Worm (Caenorhabditis elegans): ENCODE results near the gene Y45F10D.7.

Y45F10D.7 gene

DNA sequence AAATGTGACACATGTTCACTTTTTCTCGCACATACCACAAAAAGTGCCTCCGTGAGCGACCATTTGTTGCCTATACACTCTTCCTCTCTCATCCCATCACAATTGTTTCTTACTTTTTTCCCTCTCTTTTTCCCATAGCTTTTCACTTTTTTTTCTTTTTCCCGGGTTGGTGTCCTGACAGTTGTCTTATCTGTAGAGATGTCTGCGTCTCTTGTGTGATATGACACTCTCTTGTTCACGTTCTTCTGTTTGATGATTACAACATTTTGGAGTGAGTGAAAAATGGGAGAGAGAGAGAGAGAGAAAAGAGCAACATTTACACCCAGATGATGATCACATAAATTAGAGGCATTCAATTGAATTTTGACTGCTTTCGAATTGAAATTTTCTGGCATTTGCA is 37.7 kb downstream of the Y45F10D.7 start (continued):
- peak; percentile 8 to 77 for TF ChIP-seq lsy-2 (tag; optimal IDR thresholded peaks at IDR 0.05)
- TF ChIP-seq elt-1 (tag; optimal IDR thresholded peaks at IDR 0.05), result no peak
- TF ChIP-seq sem-4 (tag; optimal IDR thresholded peaks at IDR 0.05), result peak; percentile 36
- no peak for TF ChIP-seq elt-3 (tag; optimal IDR thresholded peaks at IDR 0.05)
- peak; percentile 95 for TF ChIP-seq nhr-129 (tag; optimal IDR thresholded peaks at IDR 0.05)
- peak; percentile 66 for TF ChIP-seq ztf-4 (tag; optimal IDR thresholded peaks at IDR 0.05)
- peak; percentile 52 for TF ChIP-seq C34F6.9 (tag; optimal IDR thresholded peaks at IDR 0.05)
- TF ChIP-seq gmeb-1 (tag; optimal IDR thresholded peaks at IDR 0.05), result peak; percentile 54
- TF ChIP-seq peb-1 (tag; optimal IDR thresholded peaks at IDR 0.05), result no peak
- no peak for TF ChIP-seq mab-5 (tag; optimal IDR thresholded peaks at IDR 0.05)

DNA sequence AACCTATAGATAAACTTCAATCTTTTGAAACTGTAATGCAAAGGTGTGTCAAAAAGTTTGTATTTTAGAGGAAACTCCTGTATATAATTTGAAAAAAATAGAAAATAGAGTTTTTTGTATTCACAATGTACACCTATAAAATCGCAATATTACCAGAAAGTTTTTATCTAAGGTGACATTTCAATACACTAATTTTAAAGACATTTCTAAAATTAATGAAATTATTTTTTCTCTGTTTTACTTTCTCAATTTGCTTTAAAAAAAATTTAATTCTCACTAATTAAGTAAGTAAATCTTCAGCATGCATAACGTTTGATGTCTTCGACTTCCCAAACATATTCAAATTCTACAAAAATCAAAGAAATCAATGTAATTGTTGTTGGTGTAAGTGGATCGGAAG is 38.9 kb downstream of the Y45F10D.7 start, which contains the start of gene rga-5:
Gene rga-5, plus strand, starts transcription at position 301 of the 400 bp plus-strand sequence.
- TF ChIP-seq R02D3.7 (tag; optimal IDR thresholded peaks at IDR 0.05) (no peak), ztf-1 (GFP tag; conservative IDR thresholded peaks at IDR 0.05) (no peak), unc-39 (tag; optimal IDR thresholded peaks at IDR 0.05) (no peak), dmd-4 (tag; optimal IDR thresholded peaks at IDR 0.05) (no peak), mab-5 (tag; optimal IDR thresholded peaks at IDR 0.05) (no peak), unc-55 (GFP tag; optimal IDR thresholded peaks at IDR 0.05) (no peak)

DNA sequence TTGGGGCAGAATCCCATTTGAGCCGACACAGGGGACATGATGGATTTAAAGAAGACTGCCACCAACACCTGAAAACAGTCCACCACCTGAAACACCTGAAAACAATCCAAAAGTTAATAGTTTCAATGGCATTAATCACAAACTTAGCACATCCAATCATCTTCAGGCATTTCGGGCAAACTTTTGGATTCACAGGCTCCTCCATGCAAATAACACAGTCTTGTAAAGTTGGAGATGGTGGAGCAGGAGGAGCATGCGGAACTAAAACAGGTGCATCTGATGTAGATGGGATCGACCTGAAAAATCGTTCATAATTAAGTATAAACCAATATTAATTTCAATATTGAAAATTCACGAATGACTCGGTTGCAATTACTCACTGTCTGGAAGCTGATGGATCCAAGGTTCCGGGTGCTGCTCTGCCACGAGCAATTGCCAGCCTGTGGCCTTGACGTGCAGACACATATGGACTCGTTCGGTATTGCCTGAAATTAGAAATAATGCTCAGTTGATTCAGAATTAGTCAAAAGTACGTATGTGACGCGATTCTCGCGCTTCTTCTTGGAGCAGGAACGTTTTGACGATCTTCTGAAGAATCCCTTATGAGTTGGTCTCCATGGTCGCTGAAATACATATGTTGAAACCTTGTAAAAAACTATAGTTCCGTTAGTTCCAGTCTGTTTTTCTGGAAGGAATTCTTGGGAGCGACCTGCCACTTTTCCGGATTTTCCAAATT is 45.9 kb downstream of the Y45F10D.7 start:
- TF ChIP-seq alr-1 (tag; optimal IDR thresholded peaks at IDR 0.05) (no peak), Y55F3AM.14 (GFP tag; optimal IDR thresholded peaks at IDR 0.05) (no peak), sem-4 (tag; optimal IDR thresholded peaks at IDR 0.05) (no peak), nhr-25 (tag; optimal IDR thresholded peaks at IDR 0.05) (no peak), zag-1 (tag; optimal IDR thresholded peaks at IDR 0.05) (no peak), lin-13 (GFP tag; optimal IDR thresholded peaks at IDR 0.05) (no peak), crh-2 (tag; optimal IDR thresholded peaks at IDR 0.05) (no peak), peb-1 (tag; optimal IDR thresholded peaks at IDR 0.05) (no peak), R02D3.7 (tag; optimal IDR thresholded peaks at IDR 0.05) (no peak), snpc-4 (tag; optimal IDR thresholded peaks at IDR 0.05) (no peak), fos-1 (tag; optimal IDR thresholded peaks at IDR 0.05) (no peak), unc-39 (tag; optimal IDR thresholded peaks at IDR 0.05) (no peak), dmd-4 (tag; optimal IDR thresholded peaks at IDR 0.05) (no peak), lin-39 (tag; optimal IDR thresholded peaks at IDR 0.05) (no peak)

DNA sequence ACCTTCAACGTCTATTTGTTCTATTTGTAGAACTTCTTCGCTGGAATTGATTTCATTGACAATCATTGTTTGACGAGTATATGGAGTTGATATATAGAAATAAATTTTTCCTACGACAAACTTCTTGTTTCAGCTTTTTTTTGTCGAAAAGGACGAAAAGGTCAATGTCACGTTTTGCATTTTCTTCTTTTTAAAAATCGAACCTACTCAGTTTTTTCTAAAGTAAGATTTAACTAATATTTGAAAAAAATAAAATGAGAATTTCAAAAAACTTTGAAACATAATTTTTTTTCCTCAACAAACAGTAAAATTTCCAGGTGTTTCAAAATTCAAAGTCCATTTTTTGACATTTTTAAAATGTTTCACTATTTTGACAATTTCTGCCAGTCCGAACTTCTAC is 47.6 kb downstream of the Y45F10D.7 start, which contains the start of gene H08M01.1:
Gene H08M01.1, minus strand, starts transcription at position 101 of the 400 bp plus-strand sequence.
- TF ChIP-seq unc-55 (GFP tag; optimal IDR thresholded peaks at IDR 0.05) (no peak), gmeb-1 (tag; optimal IDR thresholded peaks at IDR 0.05) (no peak), skn-1 (tag; optimal IDR thresholded peaks at IDR 0.05) (no peak), unc-39 (tag; optimal IDR thresholded peaks at IDR 0.05) (no peak), aly-2 (tag; optimal IDR thresholded peaks at IDR 0.05) (no peak), lin-11 (tag; optimal IDR thresholded peaks at IDR 0.05) (no peak), crh-2 (tag; optimal IDR thresholded peaks at IDR 0.05) (no peak), mdl-1 (tag; optimal IDR thresholded peaks at IDR 0.05) (no peak), nhr-77 (tag; optimal IDR thresholded peaks at IDR 0.05) (no peak), Y55F3AM.14 (GFP tag; optimal IDR thresholded peaks at IDR 0.05) (no peak), zag-1 (tag; optimal IDR thresholded peaks at IDR 0.05) (no peak), nhr-25 (tag; optimal IDR thresholded peaks at IDR 0.05) (no peak)

DNA sequence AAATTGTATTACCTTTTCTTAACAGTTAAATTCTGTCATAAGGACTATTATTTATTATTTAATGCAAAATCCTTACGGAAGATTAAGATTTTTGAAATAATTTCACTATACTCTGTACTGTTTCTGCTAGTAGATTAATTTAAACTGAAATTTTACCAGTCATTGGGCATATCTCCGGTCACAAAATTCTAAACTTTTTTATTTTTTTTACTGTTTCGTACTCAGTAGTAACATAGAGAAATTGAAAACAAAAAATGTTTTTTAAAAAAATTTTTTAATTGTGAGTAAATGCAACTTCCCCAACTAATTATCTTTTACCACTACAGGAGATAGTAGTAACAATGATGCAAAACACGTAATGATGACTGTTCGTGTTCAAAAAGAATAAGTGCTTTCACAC is 49.6 kb downstream of the Y45F10D.7 start:
- TF ChIP-seq gmeb-1 (tag; optimal IDR thresholded peaks at IDR 0.05), result no peak
- TF ChIP-seq egl-27 (tag; optimal IDR thresholded peaks at IDR 0.05), result no peak
- TF ChIP-seq unc-62 (GFP tag; optimal IDR thresholded peaks at IDR 0.05), result no peak
- no peak for TF ChIP-seq sma-3 (GFP tag; optimal IDR thresholded peaks at IDR 0.05)
- TF ChIP-seq mdl-1 (tag; optimal IDR thresholded peaks at IDR 0.05), result no peak
- TF ChIP-seq nhr-21 (tag; optimal IDR thresholded peaks at IDR 0.05), result no peak
- TF ChIP-seq unc-55 (GFP tag; optimal IDR thresholded peaks at IDR 0.05), result no peak
- no peak for TF ChIP-seq lin-11 (tag; optimal IDR thresholded peaks at IDR 0.05)
- TF ChIP-seq nhr-10 (tag; optimal IDR thresholded peaks at IDR 0.05), result no peak
- TF ChIP-seq nhr-129 (tag; optimal IDR thresholded peaks at IDR 0.05), result no peak
- no peak for TF ChIP-seq Y55F3AM.14 (GFP tag; optimal IDR thresholded peaks at IDR 0.05)
